Worm (Caenorhabditis elegans) whole organism, L3 larva: ENCODE measurements around the gene srh-75.

Experiments used
- ZK546.5 ChIP-seq: sonication (generic microtip); optimal IDR thresholded peaks from 2 replicates; lab custom pipeline; 2017; ENCODE audit warnings: missing biosample characterization, missing genetic modification characterization
- aly-2 ChIP-seq: fragments of 150-350 bp; optimal IDR thresholded peaks from 2 replicates; lab custom pipeline; 2014; ENCODE audit warnings: missing biosample characterization, missing genetic modification characterization
- ama-1 ChIP-seq: fragments of 150-350 bp; optimal IDR thresholded peaks from 2 replicates; lab custom pipeline; 2018
- ceh-16 ChIP-seq: sonication (generic microtip); optimal IDR thresholded peaks from 2 replicates; lab custom pipeline; 2017; ENCODE audit warnings: missing biosample characterization, missing genetic modification characterization
- ceh-28 ChIP-seq: fragments of 150-350 bp; optimal IDR thresholded peaks from 2 replicates; lab custom pipeline; 2014; ENCODE audit warnings: missing biosample characterization, missing genetic modification reagents, missing genetic modification characterization
- daf-12 ChIP-seq: fragments of 150-350 bp; optimal IDR thresholded peaks from 2 replicates; lab custom pipeline; 2014; ENCODE audit warnings: missing biosample characterization, missing genetic modification reagents, missing genetic modification characterization
- egl-27 ChIP-seq: sonication (generic microtip); optimal IDR thresholded peaks from 4 replicates; lab custom pipeline; 2017; ENCODE audit warnings: missing biosample characterization, missing genetic modification reagents, missing genetic modification characterization
- egl-5 ChIP-seq: fragments of 150-350 bp; optimal IDR thresholded peaks from 2 replicates; lab custom pipeline; 2017; ENCODE audit warnings: missing biosample characterization, missing genetic modification reagents, missing genetic modification characterization, inconsistent platforms
- elt-1 ChIP-seq: fragments of 150-350 bp; optimal IDR thresholded peaks from 2 replicates; lab custom pipeline; 2014; ENCODE audit warnings: missing biosample characterization, missing genetic modification characterization
- elt-2 ChIP-seq: sonication (generic microtip); optimal IDR thresholded peaks from 2 replicates; lab custom pipeline; 2016; ENCODE audit warnings: missing genetic modification reagents, mild to moderate bottlenecking, missing genetic modification characterization, missing compliant biosample characterization
- elt-3 ChIP-seq, 3 experiments: fragments of 150-350 bp in 1 of 3; sonication (generic microtip) in 2 of 3; optimal IDR thresholded peaks; 2 replicates in 2 of 3; 4 replicates in 1 of 3; lab custom pipeline; 2014 to 2017; ENCODE audit warnings: missing biosample characterization in 3 of 3, missing genetic modification characterization in 3 of 3
- eor-1 ChIP-seq, 2 experiments: fragments of 150-350 bp; optimal IDR thresholded peaks; 2 replicates each; lab custom pipeline; 2014 to 2018; ENCODE audit warnings: missing biosample characterization in 2 of 2, missing genetic modification characterization in 2 of 2
- fkh-2 ChIP-seq: fragments of 150-350 bp; optimal IDR thresholded peaks from 2 replicates; lab custom pipeline; 2014; ENCODE audit warnings: missing biosample characterization, missing genetic modification reagents, missing genetic modification characterization
- fos-1 ChIP-seq: fragments of 150-350 bp; optimal IDR thresholded peaks from 2 replicates; lab custom pipeline; 2014; ENCODE audit warnings: missing biosample characterization, missing genetic modification characterization
- hmg-11 ChIP-seq: sonication (generic microtip); optimal IDR thresholded peaks from 2 replicates; lab custom pipeline; 2016; ENCODE audit warnings: missing genetic modification characterization, missing compliant biosample characterization
- jun-1 ChIP-seq: fragments of 150-350 bp; optimal IDR thresholded peaks from 2 replicates; lab custom pipeline; 2014; ENCODE audit warnings: missing biosample characterization, missing genetic modification reagents, missing genetic modification characterization
- lin-15B ChIP-seq: fragments of 150-350 bp; optimal IDR thresholded peaks from 2 replicates; lab custom pipeline; 2014; ENCODE audit warnings: missing biosample characterization, missing genetic modification characterization
- mml-1 ChIP-seq: fragments of 150-350 bp; sonication (generic microtip); optimal IDR thresholded peaks from 3 replicates; lab custom pipeline; 2014; ENCODE audit warnings: missing biosample characterization, missing genetic modification characterization
- nhr-11 ChIP-seq: fragments of 150-350 bp; optimal IDR thresholded peaks from 2 replicates; lab custom pipeline; 2014; ENCODE audit warnings: missing biosample characterization, missing genetic modification characterization
- nhr-237 ChIP-seq: fragments of 150-350 bp; optimal IDR thresholded peaks from 2 replicates; lab custom pipeline; 2014; ENCODE audit warnings: missing biosample characterization, missing genetic modification characterization
- nhr-25 ChIP-seq: sonication (generic microtip); optimal IDR thresholded peaks from 2 replicates; lab custom pipeline; 2017; ENCODE audit warnings: missing biosample characterization, missing genetic modification characterization
- nhr-28 ChIP-seq: fragments of 150-350 bp; optimal IDR thresholded peaks from 2 replicates; lab custom pipeline; 2014; ENCODE audit warnings: missing biosample characterization, missing genetic modification characterization
- nhr-43 ChIP-seq: sonication (generic microtip); optimal IDR thresholded peaks from 2 replicates; lab custom pipeline; 2016; ENCODE audit warnings: mild to moderate bottlenecking, missing genetic modification characterization, missing compliant biosample characterization; ENCODE audit not compliant: poor library complexity, severe bottlenecking
- nhr-67 ChIP-seq: fragments of 150-350 bp; optimal IDR thresholded peaks from 2 replicates; lab custom pipeline; 2014; ENCODE audit warnings: missing biosample characterization, missing genetic modification characterization
- nhr-76 ChIP-seq: fragments of 150-350 bp; sonication (generic microtip); optimal IDR thresholded peaks from 5 replicates; lab custom pipeline; 2014; ENCODE audit warnings: missing biosample characterization, missing genetic modification characterization
- nhr-77 ChIP-seq: fragments of 150-350 bp; optimal IDR thresholded peaks from 2 replicates; lab custom pipeline; 2014; ENCODE audit warnings: missing biosample characterization, missing genetic modification characterization
- pha-4 ChIP-seq: fragments of 150-350 bp; optimal IDR thresholded peaks from 2 replicates; lab custom pipeline; 2014; ENCODE audit warnings: missing biosample characterization, missing genetic modification reagents, missing genetic modification characterization
- pqm-1 ChIP-seq: fragments of 150-350 bp; optimal IDR thresholded peaks from 2 replicates; lab custom pipeline; 2017; ENCODE audit warnings: missing biosample characterization, missing genetic modification characterization, inconsistent platforms
- sea-2 ChIP-seq: fragments of 150-350 bp; sonication (generic microtip); optimal IDR thresholded peaks from 4 replicates; lab custom pipeline; 2014; ENCODE audit warnings: missing biosample characterization, missing genetic modification reagents, missing genetic modification characterization
- skn-1 ChIP-seq: fragments of 150-350 bp; optimal IDR thresholded peaks from 2 replicates; lab custom pipeline; 2014; ENCODE audit warnings: missing biosample characterization, missing genetic modification characterization
- snpc-4 ChIP-seq: fragments of 150-350 bp; optimal IDR thresholded peaks from 2 replicates; lab custom pipeline; 2014; ENCODE audit warnings: missing biosample characterization, missing genetic modification characterization
- tbx-2 ChIP-seq: sonication (generic microtip); optimal IDR thresholded peaks from 2 replicates; lab custom pipeline; 2016; ENCODE audit warnings: mild to moderate bottlenecking, missing genetic modification characterization, missing compliant biosample characterization
- unc-39 ChIP-seq: sonication (generic microtip); optimal IDR thresholded peaks from 4 replicates; lab custom pipeline; 2017; ENCODE audit warnings: missing biosample characterization, missing genetic modification characterization
- unc-62 ChIP-seq: fragments of 150-350 bp; sonication (generic microtip); optimal IDR thresholded peaks from 4 replicates; lab custom pipeline; 2014; ENCODE audit warnings: missing biosample characterization, missing genetic modification reagents, missing genetic modification characterization
- ztf-11 ChIP-seq: fragments of 150-350 bp; optimal IDR thresholded peaks from 2 replicates; lab custom pipeline; 2014; ENCODE audit warnings: missing biosample characterization, missing genetic modification characterization
- ztf-4 ChIP-seq: fragments of 150-350 bp; optimal IDR thresholded peaks from 2 replicates; lab custom pipeline; 2014; ENCODE audit warnings: missing biosample characterization, missing genetic modification characterization

Gene srh-75

ce11 chrV:11012419-11012818 lies 44.5 kb downstream of the srh-75 start, which contains the start of gene C13G3.1:
C13G3.1 (minus strand) TSS chrV:11012465.
- no peak for TF ChIP-seq tbx-2 (tag; lab: Kevin White, UChicago)
- TF ChIP-seq hmg-11 (tag; lab: Kevin White, UChicago): no peak
- no peak for TF ChIP-seq elt-1 (tag; lab: Kevin White, UChicago)
- TF ChIP-seq unc-39 (tag; lab: Kevin White, UChicago): no peak
- peak; percentile 3 for TF ChIP-seq nhr-25
- no peak for TF ChIP-seq pha-4 (tag; lab: Kevin White, UChicago)
- no peak for TF ChIP-seq fkh-2 (tag; lab: Kevin White, UChicago)
- no peak for TF ChIP-seq mml-1 (tag; lab: Kevin White, UChicago)
- TF ChIP-seq nhr-237 (tag; lab: Kevin White, UChicago): no peak
- TF ChIP-seq, all 47 proteins: peak for 1

- no peak for TF ChIP-seq egl-5 (tag; lab: Kevin White, UChicago)
- TF ChIP-seq unc-62: no peak
- TF ChIP-seq skn-1 (tag; lab: Kevin White, UChicago): no peak
- TF ChIP-seq nhr-28: no peak
- no peak for TF ChIP-seq pqm-1 (tag; lab: Kevin White, UChicago)
- TF ChIP-seq snpc-4: no peak
- peak; percentile 10 for TF ChIP-seq nhr-25
- TF ChIP-seq tbx-2 (tag; lab: Kevin White, UChicago): no peak
- no peak for TF ChIP-seq aly-2 (tag; lab: Kevin White, UChicago)
Measured at ce11 chrV:11011807-11012206, 45.1 kb downstream of the srh-75 start.

- no peak for TF ChIP-seq tbx-2 (tag; lab: Kevin White, UChicago)
- TF ChIP-seq elt-3 (tag; optimal IDR thresholded peaks at IDR 0.05; lab: Kevin White, UChicago): no peak
- no peak for TF ChIP-seq egl-5 (tag; lab: Kevin White, UChicago)
- no peak for TF ChIP-seq nhr-43 (tag; lab: Kevin White, UChicago)
- TF ChIP-seq ztf-4 (tag; lab: Kevin White, UChicago): no peak
- no peak for TF ChIP-seq pqm-1 (tag; lab: Kevin White, UChicago)
- TF ChIP-seq nhr-11 (tag; lab: Kevin White, UChicago): no peak
- TF ChIP-seq eor-1 (tag; optimal IDR thresholded peaks at IDR 0.05; lab: Kevin White, UChicago): no peak
- TF ChIP-seq ama-1 (lab: Kevin White, UChicago): no peak
- no peak for TF ChIP-seq fos-1 (tag; lab: Kevin White, UChicago)
- TF ChIP-seq pha-4 (tag; lab: Kevin White, UChicago): no peak
- TF ChIP-seq snpc-4: no peak
- no peak for TF ChIP-seq daf-12 (tag; lab: Kevin White, UChicago)
- no peak for TF ChIP-seq ZK546.5 (tag; lab: Kevin White, UChicago)
- TF ChIP-seq nhr-76 (tag; lab: Kevin White, UChicago): no peak
Measured at ce11 chrV:11010768-11011167, 46.2 kb downstream of the srh-75 start.

- TF ChIP-seq nhr-43 (tag; lab: Kevin White, UChicago) (no peak), jun-1 (tag; lab: Kevin White, UChicago) (peak; percentile 40), pqm-1 (tag; lab: Kevin White, UChicago) (peak; percentile 74), sea-2 (GFP tag; lab: Kevin White, UChicago) (no peak), aly-2 (tag; lab: Kevin White, UChicago) (no peak), nhr-11 (tag; lab: Kevin White, UChicago) (no peak), ztf-4 (tag; lab: Kevin White, UChicago) (no peak), elt-2 (tag; lab: Kevin White, UChicago) (peak; percentile 92)
- TF ChIP-seq, all 47 proteins: peak for 3
Measured at ce11 chrV:11009124-11009524, 47.8 kb downstream of the srh-75 start.

ce11 chrV:11007651-11008050 lies 49.3 kb downstream of the srh-75 start:
- TF ChIP-seq nhr-11 (tag; lab: Kevin White, UChicago) (no peak), elt-2 (tag; lab: Kevin White, UChicago) (peak; percentile 80), ceh-28 (tag; lab: Kevin White, UChicago) (no peak), nhr-77 (tag; lab: Kevin White, UChicago) (no peak), ztf-11 (tag; lab: Kevin White, UChicago) (no peak), nhr-237 (tag; lab: Kevin White, UChicago) (no peak), nhr-25 (no peak), jun-1 (tag; lab: Kevin White, UChicago) (peak; percentile 44), egl-5 (tag; lab: Kevin White, UChicago) (no peak), egl-27 (tag; lab: Kevin White, UChicago) (no peak), nhr-43 (tag; lab: Kevin White, UChicago) (no peak), nhr-76 (tag; lab: Kevin White, UChicago) (no peak), lin-15B (tag; lab: Kevin White, UChicago) (no peak), ceh-16 (tag; lab: Kevin White, UChicago) (no peak), pqm-1 (tag; lab: Kevin White, UChicago) (peak; percentile 24), nhr-67 (tag; lab: Kevin White, UChicago) (no peak), pha-4 (tag; lab: Kevin White, UChicago) (no peak)
- TF ChIP-seq, all 47 proteins: peak for 3
